Fruit fly (Drosophila melanogaster) whole organism, pupa: Measurements from ENCODE around the gene CG43693.

Experiments
- CG10348 ChIP-seq: fragments of 200-800 bp; sonication (Bioruptor generic); IDR thresholded peaks from 2 replicates; pipeline ENCODE4 v1.3.6; 2022; ENCODE audit warnings: missing biosample characterization, missing genetic modification characterization
- CG12605 ChIP-seq: fragments of 200-800 bp; sonication (Bioruptor generic); IDR thresholded peaks from 2 replicates; pipeline ENCODE4 v1.3.6; 2022; ENCODE audit warnings: missing biosample characterization, missing genetic modification characterization
- CG13204 ChIP-seq: fragments of 200-800 bp; sonication (Bioruptor generic); optimal IDR thresholded peaks from 2 replicates; lab custom pipeline; 2018; ENCODE audit warnings: missing biosample characterization, mild to moderate bottlenecking, missing genetic modification characterization, moderate library complexity
- CG14655 ChIP-seq: fragments of 200-800 bp; sonication (Bioruptor generic); optimal IDR thresholded peaks from 3 replicates; lab custom pipeline; 2017; ENCODE audit warnings: mild to moderate bottlenecking, missing biosample characterization, missing genetic modification reagents, missing genetic modification characterization
- CG15710 ChIP-seq: fragments of 200-800 bp; sonication (Bioruptor generic); optimal IDR thresholded peaks from 2 replicates; lab custom pipeline; 2018; ENCODE audit warnings: missing biosample characterization, mild to moderate bottlenecking, missing genetic modification characterization, moderate library complexity
- CG17806 ChIP-seq: fragments of 200-800 bp; sonication (Bioruptor generic); optimal IDR thresholded peaks from 2 replicates; lab custom pipeline; 2018; ENCODE audit warnings: missing biosample characterization, mild to moderate bottlenecking, missing genetic modification characterization, moderate library complexity
- CG32121 ChIP-seq: fragments of 200-800 bp; sonication (Bioruptor generic); IDR thresholded peaks from 2 replicates; pipeline ENCODE4 v1.3.6; 2022; ENCODE audit warnings: missing biosample characterization, missing genetic modification characterization
- CG34367 ChIP-seq: fragments of 200-800 bp; sonication (Bioruptor generic); optimal IDR thresholded peaks from 2 replicates; lab custom pipeline; 2018; ENCODE audit warnings: missing biosample characterization, mild to moderate bottlenecking, missing genetic modification characterization
- CG4496 ChIP-seq: fragments of 200-800 bp; sonication (Bioruptor generic); IDR thresholded peaks from 3 replicates; pipeline ENCODE4 v1.3.6; 2022; ENCODE audit warnings: missing biosample characterization, missing genetic modification characterization
- CG8159 ChIP-seq: fragments of 200-800 bp; sonication (Bioruptor generic); optimal IDR thresholded peaks from 3 replicates; lab custom pipeline; 2018; ENCODE audit warnings: missing biosample characterization, mild to moderate bottlenecking, missing genetic modification characterization, moderate library complexity
- CG8301 ChIP-seq: fragments of 200-800 bp; sonication (Bioruptor generic); optimal IDR thresholded peaks from 2 replicates; lab custom pipeline; 2018; ENCODE audit warnings: missing biosample characterization, mild to moderate bottlenecking, missing genetic modification characterization
- CG9948 ChIP-seq: fragments of 200-800 bp; sonication (Bioruptor generic); optimal IDR thresholded peaks from 2 replicates; lab custom pipeline; 2018; ENCODE audit warnings: missing biosample characterization, mild to moderate bottlenecking, missing genetic modification characterization, moderate library complexity
- D1 ChIP-seq: fragments of 200-800 bp; sonication (Bioruptor generic); optimal IDR thresholded peaks from 2 replicates; lab custom pipeline; 2018; ENCODE audit warnings: missing biosample characterization, mild to moderate bottlenecking, missing genetic modification characterization, moderate library complexity
- EcR ChIP-seq: fragments of 200-800 bp; sonication (Bioruptor generic); optimal IDR thresholded peaks from 3 replicates; lab custom pipeline; 2019; ENCODE audit warnings: missing biosample characterization, missing genetic modification characterization, mild to moderate bottlenecking, moderate library complexity, missing genetic modification reagents
- Ets98B ChIP-seq: fragments of 200-800 bp; sonication (Bioruptor generic); IDR thresholded peaks from 2 replicates; pipeline ENCODE4 v1.3.6; 2022; ENCODE audit warnings: missing biosample characterization, missing genetic modification characterization
- Pif1A ChIP-seq: fragments of 200-800 bp; sonication (Bioruptor generic); optimal IDR thresholded peaks from 3 replicates; lab custom pipeline; 2016; ENCODE audit warnings: missing biosample characterization, missing genetic modification characterization
- Pif1B ChIP-seq: fragments of 200-800 bp; sonication (Bioruptor generic); optimal IDR thresholded peaks from 3 replicates; lab custom pipeline; 2016; ENCODE audit warnings: missing biosample characterization, missing genetic modification characterization
- Snoo ChIP-seq: fragments of 200-800 bp; sonication (Bioruptor generic); optimal IDR thresholded peaks from 3 replicates; lab custom pipeline; 2017; ENCODE audit warnings: missing biosample characterization, mild to moderate bottlenecking, missing genetic modification characterization, inconsistent platforms
- fd96Ca ChIP-seq: fragments of 200-800 bp; sonication (Bioruptor generic); IDR thresholded peaks from 3 replicates; pipeline ENCODE4 v1.3.6; 2022; ENCODE audit warnings: missing biosample characterization, missing genetic modification characterization
- gl ChIP-seq: fragments of 200-800 bp; sonication (Bioruptor generic); optimal IDR thresholded peaks from 2 replicates; lab custom pipeline; 2018; ENCODE audit warnings: missing biosample characterization, mild to moderate bottlenecking, missing genetic modification characterization
- rn ChIP-seq: fragments of 200-800 bp; sonication (Bioruptor generic); IDR thresholded peaks from 2 replicates; pipeline ENCODE4 v1.3.6; 2022; ENCODE audit warnings: missing biosample characterization, missing genetic modification characterization

Gene CG43693

dm6 chr3L:11092610-11092961 is 41.4 kb upstream of the CG43693 start:
- no peak for TF ChIP-seq gl (tag; lab: Kevin White, UChicago)
- no peak for TF ChIP-seq EcR (GFP tag; lab: Kevin White, UChicago)
- TF ChIP-seq Ets98B (GFP tag; lab: Robert Waterston, UW): no peak
- no peak for TF ChIP-seq CG4496 (GFP tag; lab: Robert Waterston, UW)
- TF ChIP-seq CG9948 (tag; lab: Kevin White, UChicago): no peak
- TF ChIP-seq Pif1A: no peak
- no peak for TF ChIP-seq Snoo
- no peak for TF ChIP-seq CG14655
- TF ChIP-seq CG34367 (tag; lab: Kevin White, UChicago): no peak
- TF ChIP-seq D1 (tag; lab: Kevin White, UChicago): no peak
- TF ChIP-seq CG8301 (tag; lab: Kevin White, UChicago): no peak
- no peak for TF ChIP-seq CG15710 (tag; lab: Kevin White, UChicago)
- no peak for TF ChIP-seq CG13204 (GFP tag; lab: Kevin White, UChicago)
- TF ChIP-seq Pif1B (GFP tag; lab: Kevin White, UChicago): no peak
- TF ChIP-seq fd96Ca (GFP tag; lab: Robert Waterston, UW): no peak
- no peak for TF ChIP-seq CG12605 (GFP tag; lab: Robert Waterston, UW)
- TF ChIP-seq CG8159 (tag; lab: Kevin White, UChicago): no peak

dm6 chr3L:11091943-11092609 is 40.9 kb upstream of the CG43693 start:
- peak; percentile 49 for TF ChIP-seq Ets98B (GFP tag; lab: Robert Waterston, UW)
- no peak for TF ChIP-seq CG10348 (GFP tag; lab: Robert Waterston, UW)
- peak; percentile 34 for TF ChIP-seq CG13204 (GFP tag; lab: Kevin White, UChicago)
- TF ChIP-seq CG32121 (GFP tag; lab: Robert Waterston, UW): peak; percentile 57; the same call in 1 of the 2 replicates
- TF ChIP-seq CG15710 (tag; lab: Kevin White, UChicago): peak; percentile 23
- 0 out of 2 replicates have a peak, but pooled peaks have one; percentile 21 for TF ChIP-seq CG12605 (GFP tag; lab: Robert Waterston, UW)
- no peak for TF ChIP-seq CG17806
- peak; percentile 60 for TF ChIP-seq Snoo
- peak; percentile 33 for TF ChIP-seq CG14655
- TF ChIP-seq EcR (GFP tag; lab: Kevin White, UChicago): no peak
- peak; percentile 50 for TF ChIP-seq CG4496 (GFP tag; lab: Robert Waterston, UW)
- peak; percentile 36 for TF ChIP-seq Pif1A
- peak; percentile 52; the same call in 1 of the 3 replicates for TF ChIP-seq fd96Ca (GFP tag; lab: Robert Waterston, UW)
- peak; percentile 4 for TF ChIP-seq CG8301 (tag; lab: Kevin White, UChicago)
- no peak for TF ChIP-seq D1 (tag; lab: Kevin White, UChicago)
- TF ChIP-seq Pif1B (GFP tag; lab: Kevin White, UChicago): peak; percentile 50
- no peak for TF ChIP-seq CG34367 (tag; lab: Kevin White, UChicago)
- TF ChIP-seq rn (GFP tag; lab: Robert Waterston, UW): no peak
- TF ChIP-seq gl (tag; lab: Kevin White, UChicago): no peak
- peak; percentile 25 for TF ChIP-seq CG8159 (tag; lab: Kevin White, UChicago)
- TF ChIP-seq CG9948 (tag; lab: Kevin White, UChicago): no peak
- TF ChIP-seq, all 21 proteins: peak for 13

dm6 chr3L:11089805-11090440 is 38.8 kb upstream of the CG43693 start:
- TF ChIP-seq CG8159 (tag; lab: Kevin White, UChicago) (peak; percentile 31), Ets98B (GFP tag; lab: Robert Waterston, UW) (peak; percentile 49), rn (GFP tag; lab: Robert Waterston, UW) (no peak), D1 (tag; lab: Kevin White, UChicago) (no peak), CG9948 (tag; lab: Kevin White, UChicago) (peak; percentile 39), Snoo (peak; percentile 38), CG15710 (tag; lab: Kevin White, UChicago) (no peak), CG32121 (GFP tag; lab: Robert Waterston, UW) (peak; percentile 63), Pif1B (GFP tag; lab: Kevin White, UChicago) (peak; percentile 72), CG14655 (peak; percentile 71), CG13204 (GFP tag; lab: Kevin White, UChicago) (no peak), CG17806 (no peak), gl (tag; lab: Kevin White, UChicago) (no peak), CG12605 (GFP tag; lab: Robert Waterston, UW) (no peak), Pif1A (peak; percentile 63), CG8301 (tag; lab: Kevin White, UChicago) (peak; percentile 59)

- TF ChIP-seq gl (tag; lab: Kevin White, UChicago) (no peak), CG32121 (GFP tag; lab: Robert Waterston, UW) (no peak)
- TF ChIP-seq, all 21 proteins: peak for 0
Observed at dm6 chr3L:11085810-11086209, 34.6 kb upstream of the CG43693 start.

- TF ChIP-seq CG34367 (tag; lab: Kevin White, UChicago) (peak; percentile 98), Snoo (peak; percentile 84), rn (GFP tag; lab: Robert Waterston, UW) (peak; percentile 98), CG8301 (tag; lab: Kevin White, UChicago) (peak; percentile 99), CG32121 (GFP tag; lab: Robert Waterston, UW) (peak; percentile 99), CG14655 (peak; percentile 99), CG4496 (GFP tag; lab: Robert Waterston, UW) (peak; percentile 99), CG15710 (tag; lab: Kevin White, UChicago) (peak; percentile 98), CG17806 (peak; percentile 98), EcR (GFP tag; lab: Kevin White, UChicago) (peak; percentile 74), CG12605 (GFP tag; lab: Robert Waterston, UW) (peak; percentile 99), D1 (tag; lab: Kevin White, UChicago) (peak; percentile 95), CG13204 (GFP tag; lab: Kevin White, UChicago) (peak; percentile 93), fd96Ca (GFP tag; lab: Robert Waterston, UW) (peak; percentile 96), CG8159 (tag; lab: Kevin White, UChicago) (peak; percentile 97), gl (tag; lab: Kevin White, UChicago) (peak; percentile 93), Pif1A (peak; percentile 98), Ets98B (GFP tag; lab: Robert Waterston, UW) (peak; percentile 99), CG10348 (GFP tag; lab: Robert Waterston, UW) (peak; percentile 94), CG9948 (tag; lab: Kevin White, UChicago) (peak; percentile 98), Pif1B (GFP tag; lab: Kevin White, UChicago) (peak; percentile 96)
Observed at dm6 chr3L:11084557-11085231, 33.5 kb upstream of the CG43693 start.
